Worm (Caenorhabditis elegans) whole organism, L3 larva: ENCODE measurements around the gene D1053.4.

Source experiments
- R02D3.7 ChIP-seq: fragments of 150-350 bp; optimal IDR thresholded peaks from 2 replicates; lab custom pipeline; 2014; ENCODE audit warnings: missing biosample characterization, missing genetic modification characterization
- ZK546.5 ChIP-seq: sonication (generic microtip); optimal IDR thresholded peaks from 2 replicates; lab custom pipeline; 2017; ENCODE audit warnings: missing biosample characterization, missing genetic modification characterization
- aly-2 ChIP-seq: fragments of 150-350 bp; optimal IDR thresholded peaks from 2 replicates; lab custom pipeline; 2014; ENCODE audit warnings: missing biosample characterization, missing genetic modification characterization
- ama-1 ChIP-seq: fragments of 150-350 bp; optimal IDR thresholded peaks from 2 replicates; lab custom pipeline; 2018
- ceh-16 ChIP-seq: sonication (generic microtip); optimal IDR thresholded peaks from 2 replicates; lab custom pipeline; 2017; ENCODE audit warnings: missing biosample characterization, missing genetic modification characterization
- ceh-28 ChIP-seq: fragments of 150-350 bp; optimal IDR thresholded peaks from 2 replicates; lab custom pipeline; 2014; ENCODE audit warnings: missing biosample characterization, missing genetic modification reagents, missing genetic modification characterization
- ceh-82 ChIP-seq: fragments of 150-350 bp; optimal IDR thresholded peaks from 2 replicates; lab custom pipeline; 2014; ENCODE audit warnings: missing biosample characterization, missing genetic modification characterization
- daf-12 ChIP-seq: fragments of 150-350 bp; optimal IDR thresholded peaks from 2 replicates; lab custom pipeline; 2014; ENCODE audit warnings: missing biosample characterization, missing genetic modification reagents, missing genetic modification characterization
- egl-27 ChIP-seq: sonication (generic microtip); optimal IDR thresholded peaks from 4 replicates; lab custom pipeline; 2017; ENCODE audit warnings: missing biosample characterization, missing genetic modification reagents, missing genetic modification characterization
- egl-5 ChIP-seq: fragments of 150-350 bp; optimal IDR thresholded peaks from 2 replicates; lab custom pipeline; 2017; ENCODE audit warnings: missing biosample characterization, missing genetic modification reagents, missing genetic modification characterization, inconsistent platforms
- elt-1 ChIP-seq: fragments of 150-350 bp; optimal IDR thresholded peaks from 2 replicates; lab custom pipeline; 2014; ENCODE audit warnings: missing biosample characterization, missing genetic modification characterization
- elt-2 ChIP-seq: sonication (generic microtip); optimal IDR thresholded peaks from 2 replicates; lab custom pipeline; 2016; ENCODE audit warnings: missing genetic modification reagents, mild to moderate bottlenecking, missing genetic modification characterization, missing compliant biosample characterization
- elt-3 ChIP-seq, 3 experiments: fragments of 150-350 bp in 1 of 3; sonication (generic microtip) in 2 of 3; optimal IDR thresholded peaks; 2 replicates in 2 of 3; 4 replicates in 1 of 3; lab custom pipeline; 2014 to 2017; ENCODE audit warnings: missing biosample characterization in 3 of 3, missing genetic modification characterization in 3 of 3
- eor-1 ChIP-seq, 2 experiments: fragments of 150-350 bp; optimal IDR thresholded peaks; 2 replicates each; lab custom pipeline; 2014 to 2018; ENCODE audit warnings: missing biosample characterization in 2 of 2, missing genetic modification characterization in 2 of 2
- fkh-10 ChIP-seq: sonication (generic microtip); optimal IDR thresholded peaks from 2 replicates; lab custom pipeline; 2017; ENCODE audit warnings: missing biosample characterization, missing genetic modification reagents, missing genetic modification characterization
- fkh-2 ChIP-seq: fragments of 150-350 bp; optimal IDR thresholded peaks from 2 replicates; lab custom pipeline; 2014; ENCODE audit warnings: missing biosample characterization, missing genetic modification reagents, missing genetic modification characterization
- fos-1 ChIP-seq: fragments of 150-350 bp; optimal IDR thresholded peaks from 2 replicates; lab custom pipeline; 2014; ENCODE audit warnings: missing biosample characterization, missing genetic modification characterization
- hmg-11 ChIP-seq: sonication (generic microtip); optimal IDR thresholded peaks from 2 replicates; lab custom pipeline; 2016; ENCODE audit warnings: missing genetic modification characterization, missing compliant biosample characterization
- jun-1 ChIP-seq: fragments of 150-350 bp; optimal IDR thresholded peaks from 2 replicates; lab custom pipeline; 2014; ENCODE audit warnings: missing biosample characterization, missing genetic modification reagents, missing genetic modification characterization
- lin-15B ChIP-seq: fragments of 150-350 bp; optimal IDR thresholded peaks from 2 replicates; lab custom pipeline; 2014; ENCODE audit warnings: missing biosample characterization, missing genetic modification characterization
- lin-39 ChIP-seq: fragments of 150-350 bp; optimal IDR thresholded peaks from 2 replicates; lab custom pipeline; 2018; ENCODE audit warnings: missing biosample characterization, missing genetic modification reagents, missing genetic modification characterization
- lsy-12 ChIP-seq: sonication (generic microtip); optimal IDR thresholded peaks from 2 replicates; lab custom pipeline; 2016; ENCODE audit warnings: mild to moderate bottlenecking, missing genetic modification characterization, missing compliant biosample characterization
- mdl-1 ChIP-seq: fragments of 150-350 bp; optimal IDR thresholded peaks from 2 replicates; lab custom pipeline; 2014; ENCODE audit warnings: missing biosample characterization, missing genetic modification characterization
- mml-1 ChIP-seq: fragments of 150-350 bp; sonication (generic microtip); optimal IDR thresholded peaks from 3 replicates; lab custom pipeline; 2014; ENCODE audit warnings: missing biosample characterization, missing genetic modification characterization
- nhr-11 ChIP-seq: fragments of 150-350 bp; optimal IDR thresholded peaks from 2 replicates; lab custom pipeline; 2014; ENCODE audit warnings: missing biosample characterization, missing genetic modification characterization
- nhr-12 ChIP-seq: fragments of 150-350 bp; optimal IDR thresholded peaks from 2 replicates; lab custom pipeline; 2014; ENCODE audit warnings: missing biosample characterization, missing genetic modification characterization
- nhr-23 ChIP-seq: fragments of 150-350 bp; optimal IDR thresholded peaks from 2 replicates; lab custom pipeline; 2014; ENCODE audit warnings: missing biosample characterization, missing genetic modification reagents, missing genetic modification characterization
- nhr-237 ChIP-seq: fragments of 150-350 bp; optimal IDR thresholded peaks from 2 replicates; lab custom pipeline; 2014; ENCODE audit warnings: missing biosample characterization, missing genetic modification characterization
- nhr-25 ChIP-seq: sonication (generic microtip); optimal IDR thresholded peaks from 2 replicates; lab custom pipeline; 2017; ENCODE audit warnings: missing biosample characterization, missing genetic modification characterization
- nhr-28 ChIP-seq: fragments of 150-350 bp; optimal IDR thresholded peaks from 2 replicates; lab custom pipeline; 2014; ENCODE audit warnings: missing biosample characterization, missing genetic modification characterization
- nhr-43 ChIP-seq: sonication (generic microtip); optimal IDR thresholded peaks from 2 replicates; lab custom pipeline; 2016; ENCODE audit warnings: mild to moderate bottlenecking, missing genetic modification characterization, missing compliant biosample characterization; ENCODE audit not compliant: poor library complexity, severe bottlenecking
- nhr-76 ChIP-seq: fragments of 150-350 bp; sonication (generic microtip); optimal IDR thresholded peaks from 5 replicates; lab custom pipeline; 2014; ENCODE audit warnings: missing biosample characterization, missing genetic modification characterization
- nhr-77 ChIP-seq: fragments of 150-350 bp; optimal IDR thresholded peaks from 2 replicates; lab custom pipeline; 2014; ENCODE audit warnings: missing biosample characterization, missing genetic modification characterization
- pha-4 ChIP-seq: fragments of 150-350 bp; optimal IDR thresholded peaks from 2 replicates; lab custom pipeline; 2014; ENCODE audit warnings: missing biosample characterization, missing genetic modification reagents, missing genetic modification characterization
- pqm-1 ChIP-seq: fragments of 150-350 bp; optimal IDR thresholded peaks from 2 replicates; lab custom pipeline; 2017; ENCODE audit warnings: missing biosample characterization, missing genetic modification characterization, inconsistent platforms
- sea-2 ChIP-seq: fragments of 150-350 bp; sonication (generic microtip); optimal IDR thresholded peaks from 4 replicates; lab custom pipeline; 2014; ENCODE audit warnings: missing biosample characterization, missing genetic modification reagents, missing genetic modification characterization
- skn-1 ChIP-seq: fragments of 150-350 bp; optimal IDR thresholded peaks from 2 replicates; lab custom pipeline; 2014; ENCODE audit warnings: missing biosample characterization, missing genetic modification characterization
- snpc-4 ChIP-seq: fragments of 150-350 bp; optimal IDR thresholded peaks from 2 replicates; lab custom pipeline; 2014; ENCODE audit warnings: missing biosample characterization, missing genetic modification characterization
- unc-39 ChIP-seq: sonication (generic microtip); optimal IDR thresholded peaks from 4 replicates; lab custom pipeline; 2017; ENCODE audit warnings: missing biosample characterization, missing genetic modification characterization
- unc-62 ChIP-seq: fragments of 150-350 bp; sonication (generic microtip); optimal IDR thresholded peaks from 4 replicates; lab custom pipeline; 2014; ENCODE audit warnings: missing biosample characterization, missing genetic modification reagents, missing genetic modification characterization
- ztf-11 ChIP-seq: fragments of 150-350 bp; optimal IDR thresholded peaks from 2 replicates; lab custom pipeline; 2014; ENCODE audit warnings: missing biosample characterization, missing genetic modification characterization
- ztf-4 ChIP-seq: fragments of 150-350 bp; optimal IDR thresholded peaks from 2 replicates; lab custom pipeline; 2014; ENCODE audit warnings: missing biosample characterization, missing genetic modification characterization

The D1053.4 gene

DNA sequence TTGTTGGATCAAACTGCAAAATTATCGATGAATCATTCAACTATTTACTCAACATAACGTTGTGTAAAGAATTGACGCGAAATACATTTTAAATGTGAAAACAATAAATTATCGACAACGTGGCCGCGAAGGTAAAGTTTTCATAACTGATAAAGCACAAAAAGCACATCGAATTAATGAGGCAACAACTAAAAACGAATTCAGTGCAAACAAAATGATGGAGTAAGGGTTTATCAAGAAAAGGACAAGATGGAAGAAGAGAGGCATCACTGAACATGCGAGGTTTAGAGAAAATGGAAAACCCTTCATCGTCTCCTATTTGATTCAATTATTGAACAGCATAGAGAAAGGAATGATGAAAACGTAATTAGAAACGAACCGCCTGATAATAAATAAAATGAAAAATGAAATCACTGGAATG lies at the start of gene D1053.4:
Gene D1053.4, minus strand, starts transcription at position 20 of the 421 bp plus-strand sequence.
- TF ChIP-seq elt-2 (tag; lab: Kevin White, UChicago) (peak; percentile 87), unc-62 (GFP tag; lab: Kevin White, UChicago) (no peak), pha-4 (tag; lab: Kevin White, UChicago) (peak; percentile 80), pqm-1 (tag; lab: Kevin White, UChicago) (peak; percentile 54)
- TF ChIP-seq, all 47 proteins: peak for 3

- TF ChIP-seq nhr-77 (tag; lab: Kevin White, UChicago), result no peak
- TF ChIP-seq ztf-4 (tag; lab: Kevin White, UChicago), result no peak
- no peak for TF ChIP-seq skn-1
- TF ChIP-seq unc-39 (tag; lab: Kevin White, UChicago), result no peak
- no peak for TF ChIP-seq egl-5 (tag; lab: Kevin White, UChicago)
- TF ChIP-seq nhr-12, result no peak
- no peak for TF ChIP-seq nhr-43 (tag; lab: Kevin White, UChicago)
- TF ChIP-seq nhr-23, result no peak
- TF ChIP-seq nhr-28 (tag; lab: Kevin White, UChicago), result no peak
- TF ChIP-seq elt-2 (tag; lab: Kevin White, UChicago), result no peak
These were observed 45.7 kb upstream of the D1053.4 start, which contains the start of gene ttx-3 for ce11 chrX:11769278-11769677. Gene ttx-3, minus strand, starts transcription at chrX:11769378.

- TF ChIP-seq R02D3.7, result no peak
- no peak for TF ChIP-seq unc-39 (tag; lab: Kevin White, UChicago)
- TF ChIP-seq egl-27 (tag; lab: Kevin White, UChicago), result no peak
- no peak for TF ChIP-seq elt-3 (tag; optimal IDR thresholded peaks at IDR 0.05; lab: Kevin White, UChicago)
- no peak for TF ChIP-seq nhr-237
- TF ChIP-seq ztf-4 (tag; lab: Kevin White, UChicago), result no peak
- no peak for TF ChIP-seq nhr-12
- TF ChIP-seq ceh-82, result no peak
- TF ChIP-seq skn-1, result no peak
- no peak for TF ChIP-seq fkh-10 (GFP tag; lab: Kevin White, UChicago)
- no peak for TF ChIP-seq pha-4 (tag; lab: Kevin White, UChicago)
- no peak for TF ChIP-seq sea-2 (GFP tag; lab: Kevin White, UChicago)
- no peak for TF ChIP-seq nhr-11 (tag; lab: Kevin White, UChicago)
- no peak for TF ChIP-seq ztf-11 (tag; lab: Kevin White, UChicago)
- no peak for TF ChIP-seq fos-1 (tag; lab: Kevin White, UChicago)
- no peak for TF ChIP-seq nhr-25 (tag; lab: Kevin White, UChicago)
These were observed 42.8 kb upstream of the D1053.4 start for ce11 chrX:11766432-11766831.

- TF ChIP-seq ceh-16, result no peak
- no peak for TF ChIP-seq elt-1 (tag; lab: Kevin White, UChicago)
- TF ChIP-seq fkh-10 (GFP tag; lab: Kevin White, UChicago), result no peak
- TF ChIP-seq ZK546.5, result no peak
- no peak for TF ChIP-seq nhr-23
- TF ChIP-seq skn-1, result no peak
- no peak for TF ChIP-seq nhr-76 (tag; lab: Kevin White, UChicago)
- TF ChIP-seq lsy-12, result no peak
- TF ChIP-seq, all 47 proteins: peak for 0
These were observed 42.3 kb upstream of the D1053.4 start for ce11 chrX:11765860-11766259.

ce11 chrX:11758809-11759208 lies 35.2 kb upstream of the D1053.4 start, which contains the start of gene lact-7:
Gene lact-7, plus strand, starts transcription at chrX:11759109.
- TF ChIP-seq ama-1 (lab: Kevin White, UChicago) (no peak), pha-4 (tag; lab: Kevin White, UChicago) (peak; percentile 84)

ce11 chrX:11757666-11758065 lies 34.1 kb upstream of the D1053.4 start:
- TF ChIP-seq nhr-77 (tag; lab: Kevin White, UChicago) (no peak), ceh-16 (no peak), skn-1 (peak; percentile 3), daf-12 (tag; lab: Kevin White, UChicago) (no peak), ZK546.5 (no peak), jun-1 (tag; lab: Kevin White, UChicago) (peak; percentile 53), mdl-1 (tag; lab: Kevin White, UChicago) (no peak), aly-2 (no peak), mml-1 (tag; lab: Kevin White, UChicago) (no peak), elt-2 (tag; lab: Kevin White, UChicago) (peak; percentile 48), pha-4 (tag; lab: Kevin White, UChicago) (peak; percentile 61), lin-15B (tag; lab: Kevin White, UChicago) (no peak), elt-3 (tag; optimal IDR thresholded peaks at IDR 0.05; lab: Kevin White, UChicago) (no peak), nhr-11 (tag; lab: Kevin White, UChicago) (no peak), nhr-23 (no peak), egl-27 (tag; lab: Kevin White, UChicago) (peak; percentile 1), pqm-1 (tag; lab: Kevin White, UChicago) (peak; percentile 6), unc-39 (tag; lab: Kevin White, UChicago) (no peak), fkh-2 (tag; lab: Kevin White, UChicago) (no peak), snpc-4 (tag; lab: Kevin White, UChicago) (no peak), hmg-11 (tag; lab: Kevin White, UChicago) (peak; percentile 91), lsy-12 (peak; percentile 56), lin-39 (tag; lab: Kevin White, UChicago) (peak; percentile 70), eor-1 (tag; optimal IDR thresholded peaks at IDR 0.05; lab: Kevin White, UChicago) (no peak), ceh-28 (peak; percentile 41), nhr-25 (tag; lab: Kevin White, UChicago) (peak; percentile 18), ceh-82 (peak; percentile 21)
